Worm (Caenorhabditis elegans): Measurements from ENCODE around the gene str-27.

- TF ChIP-seq mep-1 (tag; optimal IDR thresholded peaks at IDR 0.05) (no peak), lin-13 (GFP tag; optimal IDR thresholded peaks at IDR 0.05) (no peak), ama-1 (optimal IDR thresholded peaks at IDR 0.05) (no peak), nhr-28 (tag; optimal IDR thresholded peaks at IDR 0.05) (no peak), unc-130 (tag; optimal IDR thresholded peaks at IDR 0.05) (no peak), C04F5.9 (tag; optimal IDR thresholded peaks at IDR 0.05) (no peak), aly-2 (tag; optimal IDR thresholded peaks at IDR 0.05) (no peak), egl-27 (tag; optimal IDR thresholded peaks at IDR 0.05) (no peak), elt-3 (tag; optimal IDR thresholded peaks at IDR 0.05) (no peak)
Observed at ce11 chrV:15779128-15779729, 43.6 kb upstream of the str-27 start, which contains the start of the genes nhr-285 and irld-52.
